Worm (Caenorhabditis elegans) whole organism, late embryonic: Measurements from ENCODE around the gene F57B7.2.

Source experiments
- C08G9.2 ChIP-seq: sonication (generic microtip); optimal IDR thresholded peaks from 2 replicates; lab custom pipeline; 2016; ENCODE audit warnings: mild to moderate bottlenecking, missing genetic modification characterization, moderate library complexity, missing compliant biosample characterization
- C38D4.7 ChIP-seq: fragments of 200-800 bp; sonication (Bioruptor generic); optimal IDR thresholded peaks from 2 replicates; lab custom pipeline; 2018; ENCODE audit warnings: mild to moderate bottlenecking, missing genetic modification characterization, moderate library complexity, missing compliant biosample characterization
- ahr-1 ChIP-seq: sonication (generic microtip); optimal IDR thresholded peaks from 2 replicates; lab custom pipeline; 2016; ENCODE audit warnings: missing genetic modification characterization, missing compliant biosample characterization
- ceh-48 ChIP-seq: sonication (generic microtip); optimal IDR thresholded peaks from 2 replicates; lab custom pipeline; 2016; ENCODE audit warnings: missing genetic modification characterization, inconsistent platforms, missing compliant biosample characterization
- fkh-10 ChIP-seq: fragments of 150-350 bp; optimal IDR thresholded peaks from 2 replicates; lab custom pipeline; 2014; ENCODE audit warnings: missing biosample characterization, missing genetic modification reagents, missing genetic modification characterization
- lim-6 ChIP-seq: sonication (generic microtip); optimal IDR thresholded peaks from 2 replicates; lab custom pipeline; 2016; ENCODE audit warnings: missing genetic modification characterization, missing compliant biosample characterization
- nfya-1 ChIP-seq: sonication (generic microtip); optimal IDR thresholded peaks from 2 replicates; lab custom pipeline; 2017; ENCODE audit warnings: missing genetic modification characterization, mild to moderate bottlenecking, missing compliant biosample characterization, antibody characterized with exemption, moderate library complexity
- sox-4 ChIP-seq: sonication (generic microtip); optimal IDR thresholded peaks from 2 replicates; lab custom pipeline; 2017; ENCODE audit warnings: mild to moderate bottlenecking, missing genetic modification characterization, inconsistent platforms, missing compliant biosample characterization

DNA sequence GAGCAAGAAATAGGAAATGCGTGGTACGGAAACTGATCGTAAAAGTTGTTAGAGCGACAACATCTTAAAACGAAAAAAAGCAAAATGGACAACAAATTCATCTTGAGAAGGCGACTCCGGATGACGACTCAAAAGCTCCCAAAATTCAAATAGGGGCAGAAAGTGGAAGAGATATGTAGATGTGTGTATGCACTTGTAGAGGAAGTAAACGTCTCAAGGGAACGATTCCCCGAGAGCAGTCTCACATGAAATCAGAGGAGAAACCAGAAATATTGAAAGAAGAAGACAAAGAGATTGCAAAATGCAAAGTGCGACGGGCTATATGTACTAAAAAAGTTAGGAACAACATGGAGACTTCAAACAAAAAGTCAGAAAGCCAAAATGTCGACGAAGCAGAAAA, at the start of gene F57B7.2:
- TF ChIP-seq nfya-1 = no peak
- TF ChIP-seq C08G9.2 (tag; lab: Kevin White, UChicago) = no peak
- TF ChIP-seq lim-6 (tag; lab: Kevin White, UChicago) = no peak
- TF ChIP-seq C38D4.7 (GFP tag; lab: Kevin White, UChicago) = no peak
- TF ChIP-seq ceh-48 = no peak
- no peak for TF ChIP-seq sox-4 (tag; lab: Kevin White, UChicago)
- no peak for TF ChIP-seq ahr-1 (tag; lab: Kevin White, UChicago)
- TF ChIP-seq fkh-10 = no peak
